Worm (Caenorhabditis elegans) whole organism, early embryonic: ENCODE measurements around the gene srtx-1.

Experiments
- aly-1 ChIP-seq: sonication (generic microtip); optimal IDR thresholded peaks from 2 replicates; lab custom pipeline; 2016; ENCODE audit warnings: missing genetic modification characterization, missing compliant biosample characterization
- ama-1 ChIP-seq: fragments of 150-350 bp; optimal IDR thresholded peaks from 2 replicates; lab custom pipeline; 2014
- ets-7 ChIP-seq: sonication (generic microtip); optimal IDR thresholded peaks from 2 replicates; lab custom pipeline; 2016; ENCODE audit warnings: missing genotype, missing genetic modification characterization, missing compliant biosample characterization
- hmg-4 ChIP-seq: fragments of 200-800 bp; sonication (Bioruptor generic); optimal IDR thresholded peaks from 2 replicates; lab custom pipeline; 2018; ENCODE audit warnings: mild to moderate bottlenecking, missing genetic modification characterization, missing compliant biosample characterization
- pes-1 ChIP-seq: fragments of 200-800 bp; sonication (Bioruptor generic); IDR thresholded peaks from 2 replicates; pipeline ENCODE4 v1.3.6; 2022; ENCODE audit warnings: missing genetic modification reagents, missing genetic modification characterization, missing compliant biosample characterization
- sea-1 ChIP-seq: fragments of 200-800 bp; sonication (Bioruptor generic); conservative IDR thresholded peaks from 2 replicates; pipeline ENCODE4 v1.3.6; 2022; ENCODE audit warnings: missing genetic modification characterization, missing compliant biosample characterization

DNA sequence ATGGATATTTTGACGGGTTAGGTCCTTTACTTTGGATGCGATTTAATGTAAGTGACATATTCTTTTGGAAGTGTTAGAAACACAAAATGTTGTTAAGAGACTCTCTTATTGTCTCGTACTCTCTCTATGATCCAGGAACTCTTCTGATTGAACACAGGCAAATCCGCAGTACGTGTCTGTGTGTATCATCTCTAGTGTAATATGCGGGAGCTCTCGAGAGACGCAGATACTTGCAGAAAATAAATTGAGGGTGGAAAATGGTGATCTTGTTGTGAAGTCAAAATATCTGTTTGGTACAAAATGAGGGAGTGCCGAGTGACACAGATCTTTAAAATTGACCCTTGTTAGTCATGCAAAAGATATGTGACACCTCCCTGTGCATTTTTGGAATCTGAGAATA, 14.3 kb upstream of the srtx-1 start:
- TF ChIP-seq ets-7, result no peak
- no peak for TF ChIP-seq sea-1
- TF ChIP-seq hmg-4, result no peak
- TF ChIP-seq ama-1, result no peak
- no peak for TF ChIP-seq aly-1 (tag; lab: Kevin White, UChicago)
- no peak for TF ChIP-seq pes-1 (GFP tag; lab: Robert Waterston, UW)
